Worm (Caenorhabditis elegans): ENCODE measurements around the gene T20B12.5.

DNA sequence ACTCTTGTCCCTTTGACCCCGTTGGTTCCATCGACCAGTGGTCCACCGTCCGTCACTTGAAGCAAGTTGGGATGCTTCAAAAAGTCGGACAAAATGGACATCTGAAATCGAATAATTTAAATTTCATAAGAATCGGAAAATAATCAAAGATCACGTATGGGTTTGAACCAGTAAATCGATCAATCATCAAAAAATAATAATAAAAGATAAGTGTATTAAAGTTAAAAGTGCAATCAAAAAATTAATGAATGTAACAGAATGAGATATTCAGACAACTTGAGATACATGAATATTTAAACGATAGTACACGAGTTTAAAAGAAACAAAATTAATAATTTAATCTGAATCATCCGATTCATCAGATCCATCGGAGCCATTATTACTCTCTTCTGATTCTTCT lies 12.0 kb upstream of the T20B12.5 start, which contains the start of gene T20B12.7:
- TF ChIP-seq F44E2.7 (GFP tag; IDR thresholded peaks at IDR 0.05) (no peak), skn-1 (tag; optimal IDR thresholded peaks at IDR 0.05) (no peak), lin-39 (tag; optimal IDR thresholded peaks at IDR 0.05) (no peak), fkh-10 (GFP tag; optimal IDR thresholded peaks at IDR 0.05) (no peak), dve-1 (tag; optimal IDR thresholded peaks at IDR 0.05; ENCODE audit: insufficient read depth) (no peak), mdt-29 (GFP tag; IDR thresholded peaks at IDR 0.05) (no peak), ztf-11 (tag; optimal IDR thresholded peaks at IDR 0.05) (no peak), zag-1 (tag; optimal IDR thresholded peaks at IDR 0.05) (no peak), daf-12 (tag; optimal IDR thresholded peaks at IDR 0.05) (no peak)
